Fruit fly (Drosophila melanogaster) whole organism, wandering third instar larva: ENCODE measurements around the gene ari-1.
A peak's percentile ranks its signal among the peaks of the same experiment; 100 is the strongest.

Experiments used
- Abd-B ChIP-seq: fragments of >200 bp; optimal IDR thresholded peaks from 2 replicates; lab custom pipeline; 2017; ENCODE audit warnings: missing biosample characterization, missing genetic modification characterization
- CG9705 ChIP-seq: fragments of 200-800 bp; sonication (Bioruptor generic); optimal IDR thresholded peaks from 2 replicates; lab custom pipeline; 2018; ENCODE audit warnings: missing biosample characterization, mild to moderate bottlenecking, missing genetic modification characterization
- CrebA ChIP-seq: fragments of 200-800 bp; sonication (Bioruptor generic); optimal IDR thresholded peaks from 2 replicates; lab custom pipeline; 2016; ENCODE audit warnings: missing biosample characterization, mild to moderate bottlenecking, missing genetic modification characterization, borderline replicate concordance
- Dfd ChIP-seq: fragments of >200 bp; optimal IDR thresholded peaks from 2 replicates; lab custom pipeline; 2017; ENCODE audit warnings: missing biosample characterization, missing genetic modification characterization
- Hnf4 ChIP-seq: fragments of 200-800 bp; sonication (Bioruptor generic); optimal IDR thresholded peaks from 2 replicates; lab custom pipeline; 2016; ENCODE audit warnings: missing biosample characterization, mild to moderate bottlenecking, missing genetic modification characterization
- Sp1 ChIP-seq: fragments of 200-800 bp; sonication (Bioruptor generic); optimal IDR thresholded peaks from 3 replicates; lab custom pipeline; 2019; ENCODE audit warnings: missing biosample characterization, mild to moderate bottlenecking, missing genetic modification characterization, moderate library complexity
- Vsx2 ChIP-seq: fragments of 200-300, 225-300 bp; sonication (Bioruptor generic); optimal IDR thresholded peaks from 2 replicates; lab custom pipeline; 2018; ENCODE audit warnings: missing biosample characterization, missing genetic modification characterization; ENCODE audit not compliant: partially characterized antibody
- h ChIP-seq: fragments of 200-800 bp; sonication (Bioruptor generic); optimal IDR thresholded peaks from 3 replicates; lab custom pipeline; 2016; ENCODE audit warnings: missing biosample characterization, mild to moderate bottlenecking, missing genetic modification characterization
- rgr ChIP-seq: fragments of 200-800 bp; sonication (Bioruptor generic); optimal IDR thresholded peaks from 3 replicates; lab custom pipeline; 2016; ENCODE audit warnings: missing biosample characterization, mild to moderate bottlenecking, missing genetic modification characterization

- no peak for TF ChIP-seq Dfd (GFP tag; lab: Kevin White, UChicago)
- no peak for TF ChIP-seq Abd-B
- TF ChIP-seq CG9705 (GFP tag; lab: Kevin White, UChicago): no peak
- peak; percentile 8 for TF ChIP-seq Hnf4 (GFP tag; lab: Kevin White, UChicago)
- no peak for TF ChIP-seq h (GFP tag; lab: Kevin White, UChicago)
- no peak for TF ChIP-seq rgr (GFP tag; lab: Kevin White, UChicago)
- no peak for TF ChIP-seq Vsx2 (GFP tag; lab: Kevin White, UChicago)
- TF ChIP-seq CrebA: no peak
- TF ChIP-seq Sp1: no peak
Measured at dm6 chrX:18101098-18101711, 36.4 kb downstream of the ari-1 start, which contains the start of gene Mvb12.
